Fruit fly (Drosophila melanogaster) whole organism, embryonic: ENCODE results near the gene CG31717.

Experiments
- B-H2 ChIP-seq: fragments of 200-800 bp; sonication (Bioruptor generic); optimal IDR thresholded peaks from 2 replicates; lab custom pipeline; 2018; ENCODE audit warnings: missing biosample characterization, mild to moderate bottlenecking, missing genetic modification characterization
- CG11398 ChIP-seq: fragments of 200-800 bp; sonication (Bioruptor generic); optimal IDR thresholded peaks from 2 replicates; lab custom pipeline; 2016; ENCODE audit warnings: missing biosample characterization, missing genetic modification characterization
- CG12236 ChIP-seq: fragments of 200-800 bp; sonication (Bioruptor generic); optimal IDR thresholded peaks from 2 replicates; lab custom pipeline; 2016; ENCODE audit warnings: missing biosample characterization, missing genetic modification characterization
- CG13287 ChIP-seq: fragments of 200-800 bp; sonication (Bioruptor generic); IDR thresholded peaks from 2 replicates; pipeline ENCODE4 v1.3.6; 2022; ENCODE audit warnings: missing biosample characterization, missing genetic modification characterization; ENCODE audit not compliant: partially characterized antibody
- CG14667 ChIP-seq: fragments of 200-800 bp; sonication (Bioruptor generic); IDR thresholded peaks from 2 replicates; pipeline ENCODE4 v1.3.6; 2022; ENCODE audit warnings: missing biosample characterization, missing genetic modification characterization
- CG15011 ChIP-seq: fragments of 200-800 bp; sonication (Bioruptor generic); optimal IDR thresholded peaks from 3 replicates; lab custom pipeline; 2018; ENCODE audit warnings: missing biosample characterization, mild to moderate bottlenecking, missing genetic modification characterization
- CG18764 ChIP-seq: fragments of 200-800 bp; sonication (Bioruptor generic); optimal IDR thresholded peaks from 3 replicates; lab custom pipeline; 2016; ENCODE audit warnings: missing biosample characterization, missing genetic modification characterization
- CG2202 ChIP-seq: fragments of 200-800 bp; sonication (Bioruptor generic); optimal IDR thresholded peaks from 2 replicates; lab custom pipeline; 2018; ENCODE audit warnings: missing biosample characterization, mild to moderate bottlenecking, missing genetic modification characterization
- CG32772 ChIP-seq: fragments of 200-800 bp; sonication (Bioruptor generic); IDR thresholded peaks from 2 replicates; pipeline ENCODE4 v1.3.6; 2022; ENCODE audit warnings: missing biosample characterization, missing genetic modification characterization
- CG33213 ChIP-seq: fragments of 200-800 bp; sonication (Bioruptor generic); optimal IDR thresholded peaks from 3 replicates; lab custom pipeline; 2016; ENCODE audit warnings: missing biosample characterization, missing genetic modification characterization
- CG34224 ChIP-seq: fragments of 200-800 bp; sonication (Bioruptor generic); IDR thresholded peaks from 3 replicates; pipeline ENCODE4 v1.3.6; 2022; ENCODE audit warnings: missing biosample characterization, missing genetic modification characterization; ENCODE audit not compliant: partially characterized antibody
- CG4707 ChIP-seq: fragments of 200-800 bp; sonication (Bioruptor generic); optimal IDR thresholded peaks from 2 replicates; lab custom pipeline; 2018; ENCODE audit warnings: missing biosample characterization, mild to moderate bottlenecking, missing genetic modification characterization, moderate library complexity
- CG4854 ChIP-seq: fragments of 200-800 bp; sonication (Bioruptor generic); optimal IDR thresholded peaks from 2 replicates; lab custom pipeline; 2016; ENCODE audit warnings: missing biosample characterization, missing genetic modification characterization, inconsistent platforms
- CG5245 ChIP-seq: fragments of 200-800 bp; sonication (Bioruptor generic); optimal IDR thresholded peaks from 3 replicates; lab custom pipeline; 2016; ENCODE audit warnings: missing biosample characterization, missing genetic modification characterization
- CG7357 ChIP-seq: fragments of 200-800 bp; sonication (Bioruptor generic); IDR thresholded peaks from 3 replicates; pipeline ENCODE4 v1.3.6; 2022; ENCODE audit warnings: missing biosample characterization, missing genetic modification characterization
- CG7928 ChIP-seq: fragments of 200-800 bp; sonication (Bioruptor generic); optimal IDR thresholded peaks from 2 replicates; lab custom pipeline; 2017; ENCODE audit warnings: missing biosample characterization, mild to moderate bottlenecking, missing genetic modification characterization
- CG8765 ChIP-seq: fragments of 200-800 bp; sonication (Bioruptor generic); IDR thresholded peaks from 2 replicates; pipeline ENCODE4 v1.3.6; 2022; ENCODE audit warnings: missing biosample characterization, missing genetic modification characterization
- CG9215 ChIP-seq: fragments of 200-800 bp; sonication (Bioruptor generic); IDR thresholded peaks from 2 replicates; pipeline ENCODE4 v1.3.6; 2022; ENCODE audit warnings: missing biosample characterization, missing genetic modification characterization
- CG9727 ChIP-seq: fragments of 200-800 bp; sonication (Bioruptor generic); optimal IDR thresholded peaks from 3 replicates; lab custom pipeline; 2017; ENCODE audit warnings: missing biosample characterization, mild to moderate bottlenecking, missing genetic modification characterization
- CHES-1-like ChIP-seq: fragments of 200-800 bp; sonication (Bioruptor generic); optimal IDR thresholded peaks from 2 replicates; lab custom pipeline; 2016; ENCODE audit warnings: missing biosample characterization, missing genetic modification characterization
- Chrac-16 ChIP-seq: fragments of 200-800 bp; sonication (Bioruptor generic); optimal IDR thresholded peaks from 3 replicates; lab custom pipeline; 2016; ENCODE audit warnings: missing biosample characterization, missing genetic modification characterization
- D19A ChIP-seq: fragments of 200-800 bp; optimal IDR thresholded peaks from 3 replicates; lab custom pipeline; 2019; ENCODE audit warnings: missing biosample characterization, mild to moderate bottlenecking, missing genetic modification characterization, moderate library complexity
- Dip2 ChIP-seq: fragments of 200-800 bp; sonication (Bioruptor generic); IDR thresholded peaks from 2 replicates; pipeline ENCODE4 v1.3.6; 2022; ENCODE audit warnings: missing biosample characterization, missing genetic modification characterization
- Hmx ChIP-seq: fragments of 200-800 bp; sonication (Bioruptor generic); optimal IDR thresholded peaks from 2 replicates; lab custom pipeline; 2016; ENCODE audit warnings: missing biosample characterization, missing genetic modification characterization
- MTF-1 ChIP-seq: fragments of 200-800 bp; sonication (Bioruptor generic); optimal IDR thresholded peaks from 2 replicates; lab custom pipeline; 2018; ENCODE audit warnings: missing biosample characterization, mild to moderate bottlenecking, missing genetic modification characterization, borderline replicate concordance
- Myb ChIP-seq: fragments of 200-800 bp; sonication (Bioruptor generic); optimal IDR thresholded peaks from 2 replicates; lab custom pipeline; 2016; ENCODE audit warnings: missing biosample characterization, missing genetic modification characterization
- NFAT ChIP-seq: fragments of 200-800 bp; sonication (Bioruptor generic); IDR thresholded peaks from 2 replicates; pipeline ENCODE4 v1.3.6; 2022; ENCODE audit warnings: missing biosample characterization, missing genetic modification characterization
- NK7.1 ChIP-seq: fragments of 200-800 bp; sonication (Bioruptor generic); optimal IDR thresholded peaks from 3 replicates; lab custom pipeline; 2016; ENCODE audit warnings: missing biosample characterization, missing genetic modification characterization
- Nf-YC ChIP-seq: fragments of 200-800 bp; optimal IDR thresholded peaks from 3 replicates; lab custom pipeline; 2019; ENCODE audit warnings: missing biosample characterization, mild to moderate bottlenecking, missing genetic modification characterization, moderate library complexity
- Oli ChIP-seq: fragments of 200-800 bp; sonication (Bioruptor generic); optimal IDR thresholded peaks from 2 replicates; lab custom pipeline; 2018; ENCODE audit warnings: missing biosample characterization, mild to moderate bottlenecking, missing genetic modification characterization, moderate library complexity
- Pdp1 ChIP-seq, 2 experiments: fragments of 200-800 bp; sonication (Bioruptor generic); optimal IDR thresholded peaks; 3 replicates each; lab custom pipeline; 2016; ENCODE audit warnings: missing biosample characterization in 2 of 2, missing genetic modification characterization in 2 of 2, mild to moderate bottlenecking in 1 of 2, moderate library complexity in 1 of 2
- Six4 ChIP-seq: fragments of 200-800 bp; sonication (Bioruptor generic); optimal IDR thresholded peaks from 2 replicates; lab custom pipeline; 2016; ENCODE audit warnings: missing biosample characterization, missing genetic modification characterization
- abd-A ChIP-seq: fragments of 200-800 bp; sonication (Bioruptor generic); optimal IDR thresholded peaks from 3 replicates; lab custom pipeline; 2019; ENCODE audit warnings: missing biosample characterization, mild to moderate bottlenecking, missing genetic modification characterization, moderate library complexity
- bbx ChIP-seq: fragments of 200-800 bp; sonication (Bioruptor generic); IDR thresholded peaks from 2 replicates; pipeline ENCODE4 v1.3.6; 2022; ENCODE audit warnings: missing biosample characterization, missing genetic modification characterization; ENCODE audit not compliant: partially characterized antibody
- bsh ChIP-seq, 2 experiments: fragments of 200-800 bp; sonication (Bioruptor generic); optimal IDR thresholded peaks; 2 replicates each; lab custom pipeline; 2017 to 2018; ENCODE audit warnings: mild to moderate bottlenecking in 2 of 2, missing biosample characterization in 2 of 2, missing genetic modification characterization in 2 of 2, moderate library complexity in 1 of 2
- chm ChIP-seq: fragments of 200-800 bp; sonication (Bioruptor generic); IDR thresholded peaks from 2 replicates; pipeline ENCODE4 v1.3.6; 2022; ENCODE audit warnings: missing biosample characterization, missing genetic modification characterization
- crc ChIP-seq: fragments of 200-800 bp; sonication (Bioruptor generic); optimal IDR thresholded peaks from 2 replicates; lab custom pipeline; 2016; ENCODE audit warnings: missing biosample characterization, missing genetic modification characterization
- dan ChIP-seq: fragments of 200-800 bp; sonication (Bioruptor generic); IDR thresholded peaks from 2 replicates; pipeline ENCODE4 v1.3.6; 2022; ENCODE audit warnings: missing biosample characterization, missing genetic modification characterization
- disco-r ChIP-seq: fragments of 200-800 bp; sonication (Bioruptor generic); optimal IDR thresholded peaks from 2 replicates; lab custom pipeline; 2016; ENCODE audit warnings: missing biosample characterization, missing genetic modification characterization
- eve ChIP-seq, 2 experiments: fragments of >200 bp; optimal IDR thresholded peaks; 2 replicates each; lab custom pipeline; 2017; ENCODE audit warnings: missing biosample characterization in 2 of 2, missing genetic modification characterization in 2 of 2
- h ChIP-seq: fragments of >200 bp; optimal IDR thresholded peaks from 2 replicates; lab custom pipeline; 2017
- kah ChIP-seq: fragments of 200-800 bp; sonication (Bioruptor generic); optimal IDR thresholded peaks from 2 replicates; lab custom pipeline; 2018; ENCODE audit warnings: missing biosample characterization, mild to moderate bottlenecking, missing genetic modification characterization
- knrl ChIP-seq: fragments of 200-800 bp; sonication (Bioruptor generic); IDR thresholded peaks from 3 replicates; pipeline ENCODE4 v1.3.6; 2022; ENCODE audit warnings: missing biosample characterization, missing genetic modification characterization; ENCODE audit not compliant: partially characterized antibody
- lbe ChIP-seq: fragments of 200-800 bp; sonication (Bioruptor generic); optimal IDR thresholded peaks from 2 replicates; lab custom pipeline; 2016; ENCODE audit warnings: missing biosample characterization, mild to moderate bottlenecking, missing genetic modification characterization
- row ChIP-seq: fragments of 200-800 bp; sonication (Bioruptor generic); IDR thresholded peaks from 3 replicates; pipeline ENCODE4 v1.3.6; 2022; ENCODE audit warnings: missing biosample characterization, missing genetic modification characterization
- sc ChIP-seq, 3 experiments: fragments of >200 bp in 2 of 3; fragments of 200-800 bp in 1 of 3; sonication (Bioruptor generic) in 1 of 3; optimal IDR thresholded peaks; 2 replicates in 2 of 3; 3 replicates in 1 of 3; lab custom pipeline; 2017; ENCODE audit warnings: mild to moderate bottlenecking in 1 of 3, missing biosample characterization in 1 of 3, missing genetic modification characterization in 1 of 3, missing genetic modification reagents in 1 of 3
- seq ChIP-seq: fragments of 200-800 bp; sonication (Bioruptor generic); IDR thresholded peaks from 2 replicates; pipeline ENCODE4 v1.3.6; 2022; ENCODE audit warnings: missing biosample characterization, missing genetic modification characterization
- slp2 ChIP-seq: fragments of 200-800 bp; sonication (Bioruptor generic); optimal IDR thresholded peaks from 2 replicates; lab custom pipeline; 2016; ENCODE audit warnings: missing biosample characterization, missing genetic modification characterization
- ttk ChIP-seq: fragments of 200-800 bp; sonication (Bioruptor generic); IDR thresholded peaks from 2 replicates; pipeline ENCODE4 v2.1.2; 2022; ENCODE audit warnings: missing biosample characterization, missing genetic modification characterization
- unpg ChIP-seq: fragments of 200-800 bp; sonication (Bioruptor generic); optimal IDR thresholded peaks from 3 replicates; lab custom pipeline; 2018; ENCODE audit warnings: missing biosample characterization, mild to moderate bottlenecking, missing genetic modification characterization, moderate library complexity
- z ChIP-seq: fragments of 200-800 bp; sonication (Bioruptor generic); IDR thresholded peaks from 3 replicates; pipeline ENCODE4 v1.3.6; 2022; ENCODE audit warnings: missing biosample characterization, missing genetic modification characterization

The CG31717 gene

dm6 chr2L:10200847-10201246, 49.7 kb upstream of the CG31717 start, which contains the start of the genes Ripalpha and RpL7 (continued):
- TF ChIP-seq row, result peak; percentile 83
- peak; percentile 91 for TF ChIP-seq seq (GFP tag; lab: Robert Waterston, UW)
- peak; percentile 91 for TF ChIP-seq lbe (GFP tag; lab: Kevin White, UChicago)
- peak; percentile 96 for TF ChIP-seq ttk (GFP tag; lab: Robert Waterston, UW)
- TF ChIP-seq CG34224 (GFP tag; lab: Robert Waterston, UW), result peak; percentile 84
- peak in 1 of 2 experiments; percentile 93 for TF ChIP-seq bsh (GFP tag; optimal IDR thresholded peaks at IDR 0.05; lab: Kevin White, UChicago)
- peak; percentile 99 for TF ChIP-seq CHES-1-like (GFP tag; lab: Kevin White, UChicago)
- peak; percentile 96 for TF ChIP-seq crc (GFP tag; lab: Kevin White, UChicago)
- TF ChIP-seq CG32772 (GFP tag; lab: Robert Waterston, UW), result no peak; the same call in none of the 2 replicates
- TF ChIP-seq unpg (GFP tag; lab: Kevin White, UChicago), result peak; percentile 95
- peak; percentile 98 for TF ChIP-seq slp2 (GFP tag; lab: Kevin White, UChicago)
- TF ChIP-seq CG4707, result peak; percentile 94
- peak; percentile 99 for TF ChIP-seq CG33213
- peak; percentile 98 for TF ChIP-seq CG18764 (GFP tag; lab: Kevin White, UChicago)
- peak; percentile 99 for TF ChIP-seq CG9727 (GFP tag; lab: Kevin White, UChicago)
- peak; percentile 82 for TF ChIP-seq CG7928
- TF ChIP-seq chm (GFP tag; lab: Robert Waterston, UW), result peak; percentile 99
- TF ChIP-seq CG2202 (tag; lab: Kevin White, UChicago), result peak; percentile 95
- no peak for TF ChIP-seq sc (optimal IDR thresholded peaks at IDR 0.05; lab: Kevin White, UChicago)
- peak; percentile 96 for TF ChIP-seq sc (GFP tag; optimal IDR thresholded peaks at IDR 0.05; lab: Kevin White, UChicago)
- no peak for TF ChIP-seq eve (GFP tag; optimal IDR thresholded peaks at IDR 0.05; lab: Kevin White, UChicago)
- TF ChIP-seq CG14667 (GFP tag; lab: Robert Waterston, UW), result peak; percentile 88
- TF ChIP-seq CG11398, result peak; percentile 98
- peak; percentile 96 to 97 for TF ChIP-seq Pdp1 (GFP tag; optimal IDR thresholded peaks at IDR 0.05; lab: Kevin White, UChicago)
- TF ChIP-seq CG5245 (GFP tag; lab: Kevin White, UChicago), result peak; percentile 97
- TF ChIP-seq h, result no peak
- TF ChIP-seq bbx (GFP tag; lab: Robert Waterston, UW), result peak; percentile 94
- peak; percentile 97 for TF ChIP-seq CG4854 (GFP tag; lab: Kevin White, UChicago)
- peak; percentile 98 for TF ChIP-seq disco-r (GFP tag; lab: Kevin White, UChicago)
- TF ChIP-seq CG7357, result peak; percentile 80
- peak; percentile 99 for TF ChIP-seq B-H2 (GFP tag; lab: Kevin White, UChicago)
- peak; percentile 89 for TF ChIP-seq Six4
- peak; percentile 94 for TF ChIP-seq Chrac-16 (GFP tag; lab: Kevin White, UChicago)
- peak; percentile 99 for TF ChIP-seq NFAT
- peak; percentile 83 for TF ChIP-seq CG9215 (GFP tag; lab: Robert Waterston, UW)
- TF ChIP-seq Hmx, result peak; percentile 54
- peak; percentile 81 for TF ChIP-seq Nf-YC (tag; lab: Kevin White, UChicago)
- TF ChIP-seq kah, result peak; percentile 91
- peak; percentile 89 for TF ChIP-seq Oli (tag; lab: Kevin White, UChicago)
- TF ChIP-seq z (GFP tag; lab: Robert Waterston, UW), result peak; percentile 75; the same call in 2 of the 3 replicates
- TF ChIP-seq Dip2 (GFP tag; lab: Robert Waterston, UW), result no peak
- TF ChIP-seq MTF-1, result peak; percentile 98
- TF ChIP-seq CG12236 (GFP tag; lab: Kevin White, UChicago), result peak; percentile 98
- peak; percentile 88 for TF ChIP-seq CG8765 (GFP tag; lab: Robert Waterston, UW)
- no peak for TF ChIP-seq abd-A (tag; lab: Kevin White, UChicago)
- TF ChIP-seq CG15011 (GFP tag; lab: Kevin White, UChicago), result peak; percentile 96
- peak; percentile 94 for TF ChIP-seq knrl (GFP tag; lab: Robert Waterston, UW)
- TF ChIP-seq NK7.1, result peak; percentile 95
- TF ChIP-seq Myb (GFP tag; lab: Kevin White, UChicago), result peak; percentile 93
- TF ChIP-seq CG13287, result peak; percentile 93
- no peak for TF ChIP-seq dan (GFP tag; lab: Robert Waterston, UW)
- peak; percentile 51 for TF ChIP-seq D19A
